Fruit fly (Drosophila melanogaster) whole organism, embryonic: ENCODE measurements around the gene Mrm2.
A peak's percentile ranks its signal among the peaks of the same experiment; 100 is the strongest.

Source experiments
- Adf1 ChIP-seq: fragments of 200-800 bp; sonication (Bioruptor generic); IDR thresholded peaks from 2 replicates; pipeline ENCODE4 v1.3.6; 2022; ENCODE audit warnings: missing biosample characterization, missing genetic modification characterization
- C15 ChIP-seq: fragments of 200-800 bp; sonication (Bioruptor generic); IDR thresholded peaks from 3 replicates; pipeline ENCODE4 v1.3.6; 2022; ENCODE audit warnings: missing biosample characterization, missing genetic modification characterization
- CG11247 ChIP-seq: fragments of 200-800 bp; sonication (Bioruptor generic); IDR thresholded peaks from 2 replicates; pipeline ENCODE4 v1.3.6; 2022; ENCODE audit warnings: missing biosample characterization, missing genetic modification characterization
- CG13287 ChIP-seq: fragments of 200-800 bp; sonication (Bioruptor generic); IDR thresholded peaks from 2 replicates; pipeline ENCODE4 v1.3.6; 2022; ENCODE audit warnings: missing biosample characterization, missing genetic modification characterization; ENCODE audit not compliant: partially characterized antibody
- CG1603 ChIP-seq: fragments of 200-800 bp; sonication (Bioruptor generic); optimal IDR thresholded peaks from 2 replicates; lab custom pipeline; 2019; ENCODE audit warnings: missing biosample characterization, mild to moderate bottlenecking, missing genetic modification characterization, moderate library complexity
- CG17359 ChIP-seq: fragments of 200-800 bp; sonication (Bioruptor generic); optimal IDR thresholded peaks from 3 replicates; lab custom pipeline; 2018; ENCODE audit warnings: missing biosample characterization, mild to moderate bottlenecking, missing genetic modification characterization, moderate library complexity
- CG18476 ChIP-seq: fragments of 200-800 bp; sonication (Bioruptor generic); optimal IDR thresholded peaks from 2 replicates; lab custom pipeline; 2016; ENCODE audit warnings: missing biosample characterization, mild to moderate bottlenecking, missing genetic modification characterization
- CG31365 ChIP-seq: fragments of 200-800 bp; sonication (Bioruptor generic); optimal IDR thresholded peaks from 2 replicates; lab custom pipeline; 2018; ENCODE audit warnings: missing biosample characterization, mild to moderate bottlenecking, missing genetic modification characterization
- CG34224 ChIP-seq: fragments of 200-800 bp; sonication (Bioruptor generic); IDR thresholded peaks from 3 replicates; pipeline ENCODE4 v1.3.6; 2022; ENCODE audit warnings: missing biosample characterization, missing genetic modification characterization; ENCODE audit not compliant: partially characterized antibody
- CG3838 ChIP-seq: fragments of 200-800 bp; sonication (Bioruptor generic); optimal IDR thresholded peaks from 3 replicates; lab custom pipeline; 2016; ENCODE audit warnings: missing biosample characterization, missing genetic modification characterization
- CG4328 ChIP-seq: fragments of 200-800 bp; sonication (Bioruptor generic); optimal IDR thresholded peaks from 3 replicates; lab custom pipeline; 2017; ENCODE audit warnings: missing biosample characterization, missing genetic modification reagents, missing genetic modification characterization
- CG5180 ChIP-seq: fragments of 200-800 bp; sonication (Bioruptor generic); optimal IDR thresholded peaks from 3 replicates; lab custom pipeline; 2017; ENCODE audit warnings: missing biosample characterization, missing genetic modification characterization, mild to moderate bottlenecking, moderate library complexity, missing genetic modification reagents
- CG5953 ChIP-seq: fragments of 200-800 bp; sonication (Bioruptor generic); IDR thresholded peaks from 2 replicates; pipeline ENCODE4 v1.3.6; 2022; ENCODE audit warnings: missing biosample characterization, missing genetic modification characterization
- CG6254 ChIP-seq: fragments of 200-800 bp; sonication (Bioruptor generic); optimal IDR thresholded peaks from 3 replicates; lab custom pipeline; 2017; ENCODE audit warnings: mild to moderate bottlenecking, missing biosample characterization, missing genetic modification reagents, missing genetic modification characterization
- CG6689 ChIP-seq: fragments of 200-800 bp; sonication (Bioruptor generic); IDR thresholded peaks from 2 replicates; pipeline ENCODE4 v1.3.6; 2022; ENCODE audit warnings: missing biosample characterization, missing genetic modification characterization
- CG7556 ChIP-seq: fragments of 200-800 bp; sonication (Bioruptor generic); optimal IDR thresholded peaks from 2 replicates; lab custom pipeline; 2017; ENCODE audit warnings: missing biosample characterization, mild to moderate bottlenecking, missing genetic modification characterization
- CG7839 ChIP-seq: fragments of 200-800 bp; sonication (Bioruptor generic); optimal IDR thresholded peaks from 3 replicates; lab custom pipeline; 2018; ENCODE audit warnings: missing biosample characterization, mild to moderate bottlenecking, missing genetic modification characterization, moderate library complexity
- Fer1 ChIP-seq: fragments of 200-800 bp; sonication (Bioruptor generic); optimal IDR thresholded peaks from 2 replicates; lab custom pipeline; 2017; ENCODE audit warnings: missing biosample characterization, mild to moderate bottlenecking, missing genetic modification characterization
- HLHmδ ChIP-seq: fragments of 200-800 bp; sonication (Bioruptor generic); optimal IDR thresholded peaks from 2 replicates; lab custom pipeline; 2018; ENCODE audit warnings: missing biosample characterization, mild to moderate bottlenecking, missing genetic modification characterization, moderate library complexity
- Hmr ChIP-seq: fragments of 200-800 bp; sonication (Bioruptor generic); optimal IDR thresholded peaks from 3 replicates; lab custom pipeline; 2017; ENCODE audit warnings: mild to moderate bottlenecking, missing biosample characterization, missing genetic modification reagents, missing genetic modification characterization
- Lim3 ChIP-seq: fragments of 200-800 bp; sonication (Bioruptor generic); IDR thresholded peaks from 2 replicates; pipeline ENCODE4 v1.3.6; 2022; ENCODE audit warnings: missing biosample characterization, missing genetic modification characterization
- Opbp ChIP-seq: fragments of 200-800 bp; sonication (Bioruptor generic); IDR thresholded peaks from 3 replicates; pipeline ENCODE4 v1.3.6; 2022; ENCODE audit warnings: missing biosample characterization, missing genetic modification characterization; ENCODE audit not compliant: partially characterized antibody
- Rfx ChIP-seq: fragments of 200-800 bp; sonication (Bioruptor generic); IDR thresholded peaks from 2 replicates; pipeline ENCODE4 v1.3.6; 2022; ENCODE audit warnings: missing biosample characterization, missing genetic modification characterization
- Sry-β ChIP-seq: fragments of 200-800 bp; sonication (Bioruptor generic); optimal IDR thresholded peaks from 2 replicates; lab custom pipeline; 2018; ENCODE audit warnings: missing biosample characterization, mild to moderate bottlenecking, missing genetic modification characterization, moderate library complexity
- Usf ChIP-seq: fragments of 200-800 bp; sonication (Bioruptor generic); optimal IDR thresholded peaks from 2 replicates; lab custom pipeline; 2017; ENCODE audit warnings: missing genotype, missing biosample characterization, missing genetic modification characterization
- YL-1 ChIP-seq: fragments of 200-800 bp; sonication (Bioruptor generic); optimal IDR thresholded peaks from 3 replicates; lab custom pipeline; 2017; ENCODE audit warnings: missing biosample characterization, mild to moderate bottlenecking, missing genetic modification characterization
- ap ChIP-seq: fragments of 200-800 bp; sonication (Bioruptor generic); IDR thresholded peaks from 2 replicates; pipeline ENCODE4 v1.3.6; 2022; ENCODE audit warnings: missing biosample characterization, missing genetic modification characterization
- bbx ChIP-seq: fragments of 200-800 bp; sonication (Bioruptor generic); IDR thresholded peaks from 2 replicates; pipeline ENCODE4 v1.3.6; 2022; ENCODE audit warnings: missing biosample characterization, missing genetic modification characterization; ENCODE audit not compliant: partially characterized antibody
- cg ChIP-seq: fragments of 200-800 bp; sonication (Bioruptor generic); optimal IDR thresholded peaks from 3 replicates; lab custom pipeline; 2019; ENCODE audit warnings: missing biosample characterization, mild to moderate bottlenecking, missing genetic modification characterization, moderate library complexity
- crp ChIP-seq, 2 experiments: fragments of 200-800 bp; sonication (Bioruptor generic); optimal IDR thresholded peaks; 2 replicates in 1 of 2; 3 replicates in 1 of 2; lab custom pipeline; 2017; ENCODE audit warnings: missing biosample characterization in 2 of 2, missing genetic modification characterization in 2 of 2, mild to moderate bottlenecking in 1 of 2, moderate library complexity in 1 of 2
- cwo ChIP-seq: fragments of 200-800 bp; sonication (Bioruptor generic); optimal IDR thresholded peaks from 3 replicates; lab custom pipeline; 2017; ENCODE audit warnings: missing biosample characterization, missing genetic modification characterization, mild to moderate bottlenecking, moderate library complexity, missing genetic modification reagents
- dati ChIP-seq: fragments of 200-800 bp; sonication (Bioruptor generic); IDR thresholded peaks from 2 replicates; pipeline ENCODE4 v1.3.6; 2022; ENCODE audit warnings: missing biosample characterization, missing genetic modification characterization
- en ChIP-seq: fragments of 200-800 bp; sonication (Bioruptor generic); optimal IDR thresholded peaks from 2 replicates; lab custom pipeline; 2016; ENCODE audit warnings: missing biosample characterization, missing genetic modification characterization
- ftz-f1 ChIP-seq: fragments of 200-800 bp; sonication (Bioruptor generic); optimal IDR thresholded peaks from 2 replicates; lab custom pipeline; 2016; ENCODE audit warnings: missing biosample characterization, missing genetic modification characterization
- gcm ChIP-seq: fragments of 200-800 bp; sonication (Bioruptor generic); optimal IDR thresholded peaks from 2 replicates; lab custom pipeline; 2019; ENCODE audit warnings: missing biosample characterization, mild to moderate bottlenecking, missing genetic modification characterization, moderate library complexity
- h ChIP-seq: fragments of >200 bp; optimal IDR thresholded peaks from 2 replicates; lab custom pipeline; 2017
- ham ChIP-seq: fragments of 200-800 bp; sonication (Bioruptor generic); IDR thresholded peaks from 2 replicates; pipeline ENCODE4 v1.3.6; 2022; ENCODE audit warnings: missing biosample characterization, missing genetic modification characterization
- hb ChIP-seq: fragments of 200-800 bp; sonication (Bioruptor generic); IDR thresholded peaks from 3 replicates; pipeline ENCODE4 v1.3.6; 2022; ENCODE audit warnings: missing biosample characterization, missing genetic modification characterization; ENCODE audit not compliant: partially characterized antibody
- ken ChIP-seq: fragments of 200-800 bp; sonication (Bioruptor generic); IDR thresholded peaks from 3 replicates; pipeline ENCODE4 v1.3.6; 2022; ENCODE audit warnings: missing biosample characterization, missing genetic modification characterization
- knrl ChIP-seq: fragments of 200-800 bp; sonication (Bioruptor generic); IDR thresholded peaks from 3 replicates; pipeline ENCODE4 v1.3.6; 2022; ENCODE audit warnings: missing biosample characterization, missing genetic modification characterization; ENCODE audit not compliant: partially characterized antibody
- mld ChIP-seq: fragments of 200-800 bp; sonication (Bioruptor generic); IDR thresholded peaks from 3 replicates; pipeline ENCODE4 v1.3.6; 2022; ENCODE audit warnings: missing biosample characterization, missing genetic modification characterization; ENCODE audit not compliant: partially characterized antibody
- nerfin-2 ChIP-seq: fragments of 200-800 bp; sonication (Bioruptor generic); IDR thresholded peaks from 2 replicates; pipeline ENCODE4 v1.3.6; 2022; ENCODE audit warnings: missing biosample characterization, missing genetic modification characterization; ENCODE audit not compliant: partially characterized antibody
- oc ChIP-seq: fragments of 200-800 bp; sonication (Bioruptor generic); optimal IDR thresholded peaks from 2 replicates; lab custom pipeline; 2018; ENCODE audit warnings: missing biosample characterization, mild to moderate bottlenecking, missing genetic modification characterization, moderate library complexity
- slou ChIP-seq: fragments of 200-800 bp; sonication (Bioruptor generic); optimal IDR thresholded peaks from 3 replicates; lab custom pipeline; 2016; ENCODE audit warnings: missing biosample characterization, missing genetic modification characterization
- sob ChIP-seq: fragments of 200-800 bp; sonication (Bioruptor generic); IDR thresholded peaks from 2 replicates; pipeline ENCODE4 v1.3.6; 2022; ENCODE audit warnings: missing biosample characterization, missing genetic modification characterization
- tio ChIP-seq: fragments of 200-800 bp; sonication (Bioruptor generic); optimal IDR thresholded peaks from 2 replicates; lab custom pipeline; 2017; ENCODE audit warnings: missing biosample characterization, missing genetic modification characterization, inconsistent platforms
- vnd ChIP-seq: fragments of 200-800 bp; sonication (Bioruptor generic); IDR thresholded peaks from 3 replicates; pipeline ENCODE4 v1.3.6; 2022; ENCODE audit warnings: missing biosample characterization, missing genetic modification characterization; ENCODE audit not compliant: partially characterized antibody
- z ChIP-seq: fragments of 200-800 bp; sonication (Bioruptor generic); IDR thresholded peaks from 3 replicates; pipeline ENCODE4 v1.3.6; 2022; ENCODE audit warnings: missing biosample characterization, missing genetic modification characterization

Gene Mrm2

dm6 chr3R:19863979-19864775 is 2.8 kb downstream of the Mrm2 start, which contains the start of the genes CG4572 and CG4686 (continued):
- TF ChIP-seq Adf1 (GFP tag; lab: Robert Waterston, UW) (peak; percentile 51; the same call in 1 of the 2 replicates), CG3838 (GFP tag; lab: Kevin White, UChicago) (peak; percentile 11), Rfx (GFP tag; lab: Robert Waterston, UW) (peak; percentile 87), sob (GFP tag; lab: Robert Waterston, UW) (peak; percentile 83), HLHmδ (GFP tag; lab: Kevin White, UChicago) (no peak), CG11247 (GFP tag; lab: Robert Waterston, UW) (peak; percentile 68; the same call in 1 of the 2 replicates), CG5953 (no peak), ken (GFP tag; lab: Robert Waterston, UW) (peak; percentile 54; the same call in 1 of the 3 replicates), CG31365 (no peak), h (no peak), CG6689 (GFP tag; lab: Robert Waterston, UW) (peak; percentile 77), ap (no peak), cg (GFP tag; lab: Kevin White, UChicago) (no peak), C15 (no peak), slou (GFP tag; lab: Kevin White, UChicago) (no peak), CG34224 (GFP tag; lab: Robert Waterston, UW) (no peak), gcm (peak; percentile 7), knrl (peak; percentile 56; the same call in 1 of the 3 replicates), YL-1 (GFP tag; lab: Kevin White, UChicago) (peak; percentile 60), tio (GFP tag; lab: Kevin White, UChicago) (peak; percentile 72), Sry-β (GFP tag; lab: Kevin White, UChicago) (peak; percentile 84), ham (GFP tag; lab: Robert Waterston, UW) (no peak), Opbp (GFP tag; lab: Robert Waterston, UW) (no peak), cwo (GFP tag; lab: Kevin White, UChicago) (peak; percentile 57), nerfin-2 (GFP tag; lab: Robert Waterston, UW) (no peak), ftz-f1 (no peak), Hmr (peak; percentile 76), CG6254 (GFP tag; lab: Kevin White, UChicago) (no peak), crp (GFP tag; optimal IDR thresholded peaks at IDR 0.05; lab: Kevin White, UChicago) (peak; percentile 65 to 86), CG1603 (tag; lab: Kevin White, UChicago) (no peak), CG5180 (GFP tag; lab: Kevin White, UChicago) (no peak), dati (GFP tag; lab: Robert Waterston, UW) (peak; percentile 15; the same call in 1 of the 2 replicates), CG18476 (GFP tag; lab: Kevin White, UChicago) (peak; percentile 66), z (GFP tag; lab: Robert Waterston, UW) (no peak), Lim3 (GFP tag; lab: Robert Waterston, UW) (no peak), CG17359 (peak; percentile 58), en (GFP tag; lab: Kevin White, UChicago) (peak; percentile 44), CG7839 (tag; lab: Kevin White, UChicago) (peak; percentile 69), vnd (GFP tag; lab: Robert Waterston, UW) (0 out of 3 replicates have a peak, but pooled peaks have one; percentile 17), CG4328 (GFP tag; lab: Kevin White, UChicago) (peak; percentile 68), Usf (peak; percentile 66), CG7556 (GFP tag; lab: Kevin White, UChicago) (peak; percentile 70), mld (GFP tag; lab: Robert Waterston, UW) (no peak), oc (tag; lab: Kevin White, UChicago) (no peak), CG13287 (GFP tag; lab: Robert Waterston, UW) (peak; percentile 58; the same call in 1 of the 2 replicates), bbx (no peak), hb (GFP tag; lab: Robert Waterston, UW) (no peak), Fer1 (GFP tag; lab: Kevin White, UChicago) (peak; percentile 75)
